Worm (Caenorhabditis elegans) whole organism, mixed stage, embryonic: ENCODE measurements around the gene F10E7.6.

Source experiments
- nhr-28 ChIP-seq: fragments of 150-350 bp; optimal IDR thresholded peaks from 2 replicates; lab custom pipeline; 2014; ENCODE audit warnings: missing biosample characterization, missing genetic modification characterization
- pha-4 ChIP-seq: fragments of 150-350 bp; optimal IDR thresholded peaks from 2 replicates; lab custom pipeline; 2018; ENCODE audit warnings: missing biosample characterization, missing genetic modification reagents, missing genetic modification characterization
- snpc-4 ChIP-seq: fragments of 150-350 bp; optimal IDR thresholded peaks from 2 replicates; lab custom pipeline; 2014; ENCODE audit warnings: missing biosample characterization, missing genetic modification characterization
- unc-39 ChIP-seq: fragments of 150-350 bp; optimal IDR thresholded peaks from 2 replicates; lab custom pipeline; 2014; ENCODE audit warnings: missing biosample characterization, missing genetic modification characterization
- ztf-11 ChIP-seq: fragments of 150-350 bp; optimal IDR thresholded peaks from 2 replicates; lab custom pipeline; 2014; ENCODE audit warnings: missing biosample characterization, missing genetic modification characterization

ce11 chrII:7069866-7070265 is 43.0 kb upstream of the F10E7.6 start, which contains the start of gene him-14:
- no peak for TF ChIP-seq pha-4 (tag; lab: Kevin White, UChicago)
- TF ChIP-seq ztf-11, result no peak
- TF ChIP-seq unc-39 (tag; lab: Kevin White, UChicago), result no peak
- TF ChIP-seq nhr-28 (tag; lab: Kevin White, UChicago), result no peak
- no peak for TF ChIP-seq snpc-4
